Fruit fly (Drosophila melanogaster) whole organism, embryonic: ENCODE measurements around the gene Kyat.

Experiments used
- ATbp ChIP-seq: fragments of 200-800 bp; sonication (Bioruptor generic); optimal IDR thresholded peaks from 2 replicates; lab custom pipeline; 2017; ENCODE audit warnings: missing biosample characterization, mild to moderate bottlenecking, missing genetic modification characterization, missing genetic modification reagents
- Aef1 ChIP-seq: fragments of 200-800 bp; sonication (Bioruptor generic); IDR thresholded peaks from 3 replicates; pipeline ENCODE4 v1.3.6; 2022; ENCODE audit warnings: missing biosample characterization, missing genetic modification characterization
- Awh ChIP-seq: fragments of 200-800 bp; sonication (Bioruptor generic); IDR thresholded peaks from 2 replicates; pipeline ENCODE4, ENCODE4 v1.3.6; 2022; ENCODE audit warnings: missing biosample characterization, missing genetic modification characterization
- B-H2 ChIP-seq: fragments of 200-800 bp; sonication (Bioruptor generic); optimal IDR thresholded peaks from 2 replicates; lab custom pipeline; 2018; ENCODE audit warnings: missing biosample characterization, mild to moderate bottlenecking, missing genetic modification characterization
- Bdp1 ChIP-seq: fragments of 200-800 bp; sonication (Bioruptor generic); optimal IDR thresholded peaks from 3 replicates; lab custom pipeline; 2016; ENCODE audit warnings: missing biosample characterization, missing genetic modification characterization
- CG10267 ChIP-seq: fragments of 200-800 bp; sonication (Bioruptor generic); optimal IDR thresholded peaks from 2 replicates; lab custom pipeline; 2018; ENCODE audit warnings: missing biosample characterization, mild to moderate bottlenecking, missing genetic modification characterization, moderate library complexity
- CG13296 ChIP-seq: fragments of 200-800 bp; sonication (Bioruptor generic); optimal IDR thresholded peaks from 3 replicates; lab custom pipeline; 2018; ENCODE audit warnings: missing biosample characterization, mild to moderate bottlenecking, missing genetic modification characterization
- CG14667 ChIP-seq: fragments of 200-800 bp; sonication (Bioruptor generic); IDR thresholded peaks from 2 replicates; pipeline ENCODE4 v1.3.6; 2022; ENCODE audit warnings: missing biosample characterization, missing genetic modification characterization
- CG15479 ChIP-seq: fragments of 200-800 bp; sonication (Bioruptor generic); optimal IDR thresholded peaks from 3 replicates; lab custom pipeline; 2019; ENCODE audit warnings: missing biosample characterization, mild to moderate bottlenecking, missing genetic modification characterization, moderate library complexity
- CG17912 ChIP-seq: fragments of 200-800 bp; sonication (Bioruptor generic); optimal IDR thresholded peaks from 2 replicates; lab custom pipeline; 2018; ENCODE audit warnings: missing biosample characterization, mild to moderate bottlenecking, missing genetic modification characterization
- CG31365 ChIP-seq: fragments of 200-800 bp; sonication (Bioruptor generic); optimal IDR thresholded peaks from 2 replicates; lab custom pipeline; 2018; ENCODE audit warnings: missing biosample characterization, mild to moderate bottlenecking, missing genetic modification characterization
- CG3281 ChIP-seq: fragments of 200-800 bp; sonication (Bioruptor generic); optimal IDR thresholded peaks from 3 replicates; lab custom pipeline; 2017; ENCODE audit warnings: missing biosample characterization, mild to moderate bottlenecking, missing genetic modification characterization
- CG3838 ChIP-seq: fragments of 200-800 bp; sonication (Bioruptor generic); optimal IDR thresholded peaks from 3 replicates; lab custom pipeline; 2016; ENCODE audit warnings: missing biosample characterization, missing genetic modification characterization
- CG4424 ChIP-seq: fragments of 200-800 bp; sonication (Bioruptor generic); optimal IDR thresholded peaks from 3 replicates; lab custom pipeline; 2016; ENCODE audit warnings: missing biosample characterization, missing genetic modification characterization
- CG5180 ChIP-seq: fragments of 200-800 bp; sonication (Bioruptor generic); optimal IDR thresholded peaks from 3 replicates; lab custom pipeline; 2017; ENCODE audit warnings: missing biosample characterization, missing genetic modification characterization, mild to moderate bottlenecking, moderate library complexity, missing genetic modification reagents
- CG7357 ChIP-seq: fragments of 200-800 bp; sonication (Bioruptor generic); IDR thresholded peaks from 3 replicates; pipeline ENCODE4 v1.3.6; 2022; ENCODE audit warnings: missing biosample characterization, missing genetic modification characterization
- CG8281 ChIP-seq: fragments of 200-800 bp; sonication (Bioruptor generic); optimal IDR thresholded peaks from 2 replicates; lab custom pipeline; 2018; ENCODE audit warnings: missing biosample characterization, mild to moderate bottlenecking, missing genetic modification characterization, moderate library complexity
- CG9727 ChIP-seq: fragments of 200-800 bp; sonication (Bioruptor generic); optimal IDR thresholded peaks from 3 replicates; lab custom pipeline; 2017; ENCODE audit warnings: missing biosample characterization, mild to moderate bottlenecking, missing genetic modification characterization
- CG9932 ChIP-seq: fragments of 200-800 bp; sonication (Bioruptor generic); IDR thresholded peaks from 2 replicates; pipeline ENCODE4 v1.3.6; 2022; ENCODE audit warnings: missing biosample characterization, missing genetic modification characterization
- Fer3 ChIP-seq: fragments of 200-800 bp; sonication (Bioruptor generic); optimal IDR thresholded peaks from 2 replicates; lab custom pipeline; 2018; ENCODE audit warnings: missing biosample characterization, mild to moderate bottlenecking, missing genetic modification characterization, moderate library complexity
- Hey ChIP-seq: fragments of 200-800 bp; sonication (Bioruptor generic); optimal IDR thresholded peaks from 3 replicates; lab custom pipeline; 2018; ENCODE audit warnings: missing biosample characterization, mild to moderate bottlenecking, missing genetic modification characterization
- Hmr ChIP-seq: fragments of 200-800 bp; sonication (Bioruptor generic); optimal IDR thresholded peaks from 3 replicates; lab custom pipeline; 2017; ENCODE audit warnings: mild to moderate bottlenecking, missing biosample characterization, missing genetic modification reagents, missing genetic modification characterization
- MTF-1 ChIP-seq: fragments of 200-800 bp; sonication (Bioruptor generic); optimal IDR thresholded peaks from 2 replicates; lab custom pipeline; 2018; ENCODE audit warnings: missing biosample characterization, mild to moderate bottlenecking, missing genetic modification characterization, borderline replicate concordance
- NK7.1 ChIP-seq: fragments of 200-800 bp; sonication (Bioruptor generic); optimal IDR thresholded peaks from 3 replicates; lab custom pipeline; 2016; ENCODE audit warnings: missing biosample characterization, missing genetic modification characterization
- Nf-YB ChIP-seq: fragments of 200-800 bp; sonication (Bioruptor generic); optimal IDR thresholded peaks from 3 replicates; lab custom pipeline; 2019; ENCODE audit warnings: missing biosample characterization, mild to moderate bottlenecking, missing genetic modification characterization, moderate library complexity
- PHDP ChIP-seq: fragments of 200-800 bp; sonication (Bioruptor generic); optimal IDR thresholded peaks from 3 replicates; lab custom pipeline; 2018; ENCODE audit warnings: missing biosample characterization, mild to moderate bottlenecking, missing genetic modification characterization, moderate library complexity
- Poxn ChIP-seq: fragments of 200-800 bp; sonication (Bioruptor generic); IDR thresholded peaks from 2 replicates; pipeline ENCODE4 v1.3.6; 2022; ENCODE audit warnings: missing biosample characterization, missing genetic modification characterization
- Ssrp ChIP-seq: fragments of 200-800 bp; sonication (Bioruptor generic); optimal IDR thresholded peaks from 2 replicates; lab custom pipeline; 2018; ENCODE audit warnings: missing biosample characterization, mild to moderate bottlenecking, missing genetic modification characterization, moderate library complexity
- YL-1 ChIP-seq: fragments of 200-800 bp; sonication (Bioruptor generic); optimal IDR thresholded peaks from 3 replicates; lab custom pipeline; 2017; ENCODE audit warnings: missing biosample characterization, mild to moderate bottlenecking, missing genetic modification characterization
- ab ChIP-seq: fragments of 200-800 bp; sonication (Bioruptor generic); optimal IDR thresholded peaks from 2 replicates; lab custom pipeline; 2016; ENCODE audit warnings: missing biosample characterization, missing genetic modification characterization
- abd-A ChIP-seq: fragments of 200-800 bp; sonication (Bioruptor generic); optimal IDR thresholded peaks from 3 replicates; lab custom pipeline; 2019; ENCODE audit warnings: missing biosample characterization, mild to moderate bottlenecking, missing genetic modification characterization, moderate library complexity
- caup ChIP-seq: fragments of 200-800 bp; sonication (Bioruptor generic); optimal IDR thresholded peaks from 3 replicates; lab custom pipeline; 2017; ENCODE audit warnings: missing biosample characterization, mild to moderate bottlenecking, missing genetic modification characterization, moderate library complexity; ENCODE audit not compliant: severe bottlenecking
- emc ChIP-seq: fragments of 200-800 bp; sonication (Bioruptor generic); optimal IDR thresholded peaks from 2 replicates; lab custom pipeline; 2016; ENCODE audit warnings: missing biosample characterization, missing genetic modification characterization
- ems ChIP-seq: fragments of 200-800 bp; sonication (Bioruptor generic); optimal IDR thresholded peaks from 3 replicates; lab custom pipeline; 2016; ENCODE audit warnings: missing biosample characterization, missing genetic modification characterization
- fd96Cb ChIP-seq: fragments of 200-800 bp; sonication (Bioruptor generic); optimal IDR thresholded peaks from 2 replicates; lab custom pipeline; 2018; ENCODE audit warnings: missing biosample characterization, mild to moderate bottlenecking, missing genetic modification characterization, moderate library complexity
- ham ChIP-seq: fragments of 200-800 bp; sonication (Bioruptor generic); IDR thresholded peaks from 2 replicates; pipeline ENCODE4 v1.3.6; 2022; ENCODE audit warnings: missing biosample characterization, missing genetic modification characterization
- kah ChIP-seq: fragments of 200-800 bp; sonication (Bioruptor generic); optimal IDR thresholded peaks from 2 replicates; lab custom pipeline; 2018; ENCODE audit warnings: missing biosample characterization, mild to moderate bottlenecking, missing genetic modification characterization
- klu ChIP-seq: fragments of 200-800 bp; sonication (Bioruptor generic); IDR thresholded peaks from 2 replicates; pipeline ENCODE4 v1.3.6; 2022; ENCODE audit warnings: missing biosample characterization, missing genetic modification characterization
- lola ChIP-seq, 3 experiments: fragments of >200 bp in 2 of 3; fragments of 200-800 bp in 1 of 3; sonication (Bioruptor generic) in 1 of 3; optimal IDR thresholded peaks; 2 replicates each; lab custom pipeline; 2017 to 2019; ENCODE audit warnings: missing biosample characterization in 3 of 3, missing genetic modification characterization in 3 of 3, mild to moderate bottlenecking in 1 of 3, moderate library complexity in 1 of 3
- nmo ChIP-seq: fragments of 200-800 bp; sonication (Bioruptor generic); optimal IDR thresholded peaks from 2 replicates; lab custom pipeline; 2018; ENCODE audit warnings: missing biosample characterization, mild to moderate bottlenecking, missing genetic modification characterization, moderate library complexity
- nom ChIP-seq: fragments of 200-800 bp; sonication (Bioruptor generic); optimal IDR thresholded peaks from 2 replicates; lab custom pipeline; 2017; ENCODE audit warnings: missing biosample characterization, missing genetic modification characterization, mild to moderate bottlenecking, moderate library complexity, missing genetic modification reagents
- odd ChIP-seq: fragments of 200-800 bp; sonication (Bioruptor generic); optimal IDR thresholded peaks from 2 replicates; lab custom pipeline; 2017; ENCODE audit warnings: missing biosample characterization, mild to moderate bottlenecking, missing genetic modification characterization
- phol ChIP-seq: fragments of 200-800 bp; sonication (Bioruptor generic); optimal IDR thresholded peaks from 3 replicates; lab custom pipeline; 2018; ENCODE audit warnings: missing biosample characterization, mild to moderate bottlenecking, missing genetic modification characterization, moderate library complexity
- row ChIP-seq: fragments of 200-800 bp; sonication (Bioruptor generic); IDR thresholded peaks from 3 replicates; pipeline ENCODE4 v1.3.6; 2022; ENCODE audit warnings: missing biosample characterization, missing genetic modification characterization
- run ChIP-seq: fragments of 200-800 bp; sonication (Bioruptor generic); optimal IDR thresholded peaks from 3 replicates; lab custom pipeline; 2018; ENCODE audit warnings: missing biosample characterization, mild to moderate bottlenecking, missing genetic modification characterization
- tna ChIP-seq: fragments of 200-800 bp; sonication (Bioruptor generic); IDR thresholded peaks from 2 replicates; pipeline ENCODE4 v1.3.6; 2022; ENCODE audit warnings: missing biosample characterization, missing genetic modification characterization; ENCODE audit not compliant: partially characterized antibody
- zfh2 ChIP-seq: fragments of 200-800 bp; sonication (Bioruptor generic); optimal IDR thresholded peaks from 2 replicates; lab custom pipeline; 2016; ENCODE audit warnings: missing biosample characterization, missing genetic modification characterization

The Kyat gene

DNA sequence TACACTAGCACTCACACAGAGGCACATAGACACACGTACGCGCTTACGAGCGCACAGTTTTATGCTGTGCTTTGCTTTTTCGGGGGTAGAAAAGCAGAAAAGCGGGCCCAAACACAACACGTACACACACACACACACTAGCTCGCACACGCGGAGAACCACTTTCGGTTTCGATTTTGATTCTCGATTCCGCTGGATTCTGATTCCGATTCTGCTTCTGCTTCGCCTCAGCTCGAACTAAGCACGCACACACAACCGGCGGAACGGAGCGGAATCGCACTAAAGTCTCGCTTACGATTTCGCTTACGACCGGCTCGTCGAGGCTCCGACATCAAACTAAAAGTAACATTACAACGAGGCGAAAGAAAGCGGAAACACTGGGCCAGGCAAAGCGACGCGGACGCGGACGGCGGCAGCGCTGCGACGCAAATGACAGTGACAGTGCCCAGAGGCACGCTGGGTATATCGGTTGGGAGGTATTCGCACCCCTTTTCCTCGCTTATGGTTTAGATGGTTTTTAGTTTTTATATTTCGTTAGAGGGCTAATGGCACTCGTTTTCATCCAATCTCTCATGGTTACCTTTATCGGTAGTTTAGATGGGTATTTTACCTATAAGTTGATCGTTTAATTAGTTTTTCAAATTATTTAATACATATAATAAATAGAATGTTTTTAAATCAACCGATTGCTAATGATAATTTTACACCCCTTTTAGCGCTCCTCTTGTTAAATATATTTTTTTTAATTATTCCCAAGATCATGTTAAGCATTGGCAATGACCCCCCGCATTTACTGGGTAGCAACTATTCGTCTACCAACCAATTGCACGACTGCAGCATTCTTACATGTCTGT lies 44.1 kb downstream of the Kyat start (continued):
- peak; percentile 87 for TF ChIP-seq CG9727 (GFP tag; lab: Kevin White, UChicago)
- TF ChIP-seq B-H2 (GFP tag; lab: Kevin White, UChicago) = no peak
- TF ChIP-seq fd96Cb = peak; percentile 40
- peak; percentile 7; the same call in 1 of the 2 replicates for TF ChIP-seq Awh
- TF ChIP-seq ATbp (GFP tag; lab: Kevin White, UChicago) = peak; percentile 21
- no peak for TF ChIP-seq CG31365 (tag; lab: Kevin White, UChicago)
- TF ChIP-seq PHDP (tag; lab: Kevin White, UChicago) = peak; percentile 24
- TF ChIP-seq Hey (tag; lab: Kevin White, UChicago) = peak; percentile 38
- peak; percentile 14 for TF ChIP-seq CG3838 (GFP tag; lab: Kevin White, UChicago)
- peak; percentile 15 for TF ChIP-seq caup (GFP tag; lab: Kevin White, UChicago)
- no peak for TF ChIP-seq Aef1
- TF ChIP-seq CG7357 (GFP tag; lab: Robert Waterston, UW) = peak; percentile 52; the same call in 1 of the 3 replicates
- peak; percentile 48 for TF ChIP-seq zfh2 (GFP tag; lab: Kevin White, UChicago)
- peak; percentile 3 for TF ChIP-seq Bdp1
- no peak for TF ChIP-seq Fer3
- TF ChIP-seq Ssrp = peak; percentile 72
- peak; percentile 9 for TF ChIP-seq CG8281 (tag; lab: Kevin White, UChicago)
- TF ChIP-seq ab (GFP tag; lab: Kevin White, UChicago) = peak; percentile 30
- TF ChIP-seq abd-A (tag; lab: Kevin White, UChicago) = peak; percentile 93
- peak; percentile 75 for TF ChIP-seq CG4424 (GFP tag; lab: Kevin White, UChicago)
- no peak for TF ChIP-seq ham (GFP tag; lab: Robert Waterston, UW)
- TF ChIP-seq tna (GFP tag; lab: Robert Waterston, UW) = no peak
- no peak for TF ChIP-seq CG15479 (GFP tag; lab: Kevin White, UChicago)
- TF ChIP-seq run (tag; lab: Kevin White, UChicago) = no peak
- TF ChIP-seq lola (GFP tag; optimal IDR thresholded peaks at IDR 0.05; lab: Kevin White, UChicago) = peak in 2 of 3 experiments; percentile 5 to 87
- TF ChIP-seq Nf-YB (GFP tag; lab: Kevin White, UChicago) = peak; percentile 45
- TF ChIP-seq CG10267 (tag; lab: Kevin White, UChicago) = peak; percentile 51
- TF ChIP-seq row = peak; percentile 94
- TF ChIP-seq Poxn (GFP tag; lab: Robert Waterston, UW) = no peak
- peak; percentile 84 for TF ChIP-seq nmo (GFP tag; lab: Kevin White, UChicago)
- TF ChIP-seq CG9932 (GFP tag; lab: Robert Waterston, UW) = peak; percentile 60; the same call in 1 of the 2 replicates
- TF ChIP-seq kah = peak; percentile 71
- TF ChIP-seq CG5180 (GFP tag; lab: Kevin White, UChicago) = peak; percentile 95
- TF ChIP-seq CG3281 (GFP tag; lab: Kevin White, UChicago) = peak; percentile 65
- TF ChIP-seq MTF-1 (GFP tag; lab: Kevin White, UChicago) = peak; percentile 39
- peak; percentile 76 for TF ChIP-seq odd (GFP tag; lab: Kevin White, UChicago)
- no peak for TF ChIP-seq CG17912
- TF ChIP-seq NK7.1 (GFP tag; lab: Kevin White, UChicago) = no peak
- TF ChIP-seq Hmr = peak; percentile 54
- no peak for TF ChIP-seq ems
- TF ChIP-seq phol (tag; lab: Kevin White, UChicago) = peak; percentile 65
- TF ChIP-seq emc (GFP tag; lab: Kevin White, UChicago) = no peak
- peak; percentile 41 for TF ChIP-seq CG13296 (GFP tag; lab: Kevin White, UChicago)
- peak; percentile 10 for TF ChIP-seq nom (GFP tag; lab: Kevin White, UChicago)
- peak; percentile 54 for TF ChIP-seq YL-1
- TF ChIP-seq klu (GFP tag; lab: Robert Waterston, UW) = no peak
- TF ChIP-seq CG14667 (GFP tag; lab: Robert Waterston, UW) = 0 out of 2 replicates have a peak, but pooled peaks have one; percentile 18
